Worm (Caenorhabditis elegans) whole organism, midembryonic: Measurements from ENCODE around the gene str-159.

Source experiments
- flt-1 ChIP-seq: fragments of 200-800 bp; sonication (Bioruptor generic); IDR thresholded peaks from 2 replicates; pipeline ENCODE4 v1.3.6; 2022; ENCODE audit warnings: missing genetic modification characterization, missing compliant biosample characterization
- med-1 ChIP-seq: sonication (generic microtip); optimal IDR thresholded peaks from 2 replicates; lab custom pipeline; 2017; ENCODE audit warnings: missing genetic modification characterization, mild to moderate bottlenecking, missing compliant biosample characterization, antibody characterized with exemption, missing genetic modification reagents; ENCODE audit not compliant: insufficient read depth
- ref-1 ChIP-seq: fragments of 200-800 bp; sonication (Bioruptor generic); conservative IDR thresholded peaks from 2 replicates; pipeline ENCODE4 v1.3.6; 2022; ENCODE audit warnings: missing genetic modification reagents, missing genetic modification characterization, missing compliant biosample characterization
- ztf-29 ChIP-seq: fragments of 200-800 bp; sonication (Bioruptor generic); IDR thresholded peaks from 2 replicates; pipeline ENCODE4 v1.3.6; 2022; ENCODE audit warnings: missing genetic modification reagents, missing genetic modification characterization, missing compliant biosample characterization

ce11 chrIV:4938664-4939063, 29.5 kb downstream of the str-159 start, which contains the start of gene str-168:
- TF ChIP-seq flt-1 (GFP tag; lab: Robert Waterston, UW) (no peak), med-1 (GFP tag; lab: Kevin White, UChicago) (no peak), ztf-29 (GFP tag; lab: Robert Waterston, UW) (no peak), ref-1 (GFP tag; lab: Robert Waterston, UW) (no peak)
